Fruit fly (Drosophila melanogaster) whole organism, embryonic: Measurements from ENCODE around the gene Nubp1.

Experiments
- ATbp ChIP-seq: fragments of 200-800 bp; sonication (Bioruptor generic); optimal IDR thresholded peaks from 2 replicates; lab custom pipeline; 2017; ENCODE audit warnings: missing biosample characterization, mild to moderate bottlenecking, missing genetic modification characterization, missing genetic modification reagents
- Ada2b ChIP-seq: fragments of 200-800 bp; sonication (Bioruptor generic); IDR thresholded peaks from 2 replicates; pipeline ENCODE4 v1.3.6; 2022; ENCODE audit warnings: missing biosample characterization, missing genetic modification characterization
- CG10654 ChIP-seq: fragments of 200-800 bp; sonication (Bioruptor generic); optimal IDR thresholded peaks from 2 replicates; lab custom pipeline; 2016; ENCODE audit warnings: missing biosample characterization, missing genetic modification characterization
- CG11456 ChIP-seq: fragments of 200-800 bp; sonication (Bioruptor generic); IDR thresholded peaks from 3 replicates; pipeline ENCODE4 v1.3.6; 2022; ENCODE audit warnings: missing biosample characterization, missing genetic modification characterization
- CG14441 ChIP-seq: fragments of 200-800 bp; sonication (Bioruptor generic); IDR thresholded peaks from 2 replicates; pipeline ENCODE4 v1.3.6; 2022; ENCODE audit warnings: missing biosample characterization, missing genetic modification characterization
- CG15479 ChIP-seq: fragments of 200-800 bp; sonication (Bioruptor generic); optimal IDR thresholded peaks from 3 replicates; lab custom pipeline; 2019; ENCODE audit warnings: missing biosample characterization, mild to moderate bottlenecking, missing genetic modification characterization, moderate library complexity
- CG15601 ChIP-seq: fragments of 200-800 bp; sonication (Bioruptor generic); optimal IDR thresholded peaks from 3 replicates; lab custom pipeline; 2019; ENCODE audit warnings: missing biosample characterization, mild to moderate bottlenecking, missing genetic modification characterization, moderate library complexity
- CG2202 ChIP-seq: fragments of 200-800 bp; sonication (Bioruptor generic); optimal IDR thresholded peaks from 2 replicates; lab custom pipeline; 2018; ENCODE audit warnings: missing biosample characterization, mild to moderate bottlenecking, missing genetic modification characterization
- CG2712 ChIP-seq: fragments of 200-800 bp; optimal IDR thresholded peaks from 3 replicates; lab custom pipeline; 2019; ENCODE audit warnings: missing biosample characterization, mild to moderate bottlenecking, missing genetic modification characterization, moderate library complexity
- CG31441 ChIP-seq: fragments of 200-800 bp; sonication (Bioruptor generic); IDR thresholded peaks from 2 replicates; pipeline ENCODE4 v1.3.6; 2022; ENCODE audit warnings: missing biosample characterization, missing genetic modification characterization
- CG3163 ChIP-seq: fragments of 200-800 bp; sonication (Bioruptor generic); optimal IDR thresholded peaks from 3 replicates; lab custom pipeline; 2016; ENCODE audit warnings: missing biosample characterization, missing genetic modification characterization
- CG32772 ChIP-seq: fragments of 200-800 bp; sonication (Bioruptor generic); IDR thresholded peaks from 2 replicates; pipeline ENCODE4 v1.3.6; 2022; ENCODE audit warnings: missing biosample characterization, missing genetic modification characterization
- CG33213 ChIP-seq: fragments of 200-800 bp; sonication (Bioruptor generic); optimal IDR thresholded peaks from 3 replicates; lab custom pipeline; 2016; ENCODE audit warnings: missing biosample characterization, missing genetic modification characterization
- CG3726 ChIP-seq: fragments of 200-800 bp; sonication (Bioruptor generic); IDR thresholded peaks from 3 replicates; pipeline ENCODE4, ENCODE4 v1.3.6; 2022; ENCODE audit warnings: missing biosample characterization, missing genetic modification characterization
- CG3838 ChIP-seq: fragments of 200-800 bp; sonication (Bioruptor generic); optimal IDR thresholded peaks from 3 replicates; lab custom pipeline; 2016; ENCODE audit warnings: missing biosample characterization, missing genetic modification characterization
- CG6791 ChIP-seq: fragments of 200-800 bp; sonication (Bioruptor generic); IDR thresholded peaks from 3 replicates; pipeline ENCODE4 v1.3.6; 2022; ENCODE audit warnings: missing biosample characterization, missing genetic modification characterization; ENCODE audit not compliant: partially characterized antibody
- CG8089 ChIP-seq: fragments of 200-800 bp; sonication (Bioruptor generic); optimal IDR thresholded peaks from 3 replicates; lab custom pipeline; 2016; ENCODE audit warnings: missing biosample characterization, missing genetic modification characterization
- CG8478 ChIP-seq: fragments of >200 bp; optimal IDR thresholded peaks from 2 replicates; lab custom pipeline; 2018
- CG9437 ChIP-seq: fragments of 200-800 bp; sonication (Bioruptor generic); optimal IDR thresholded peaks from 2 replicates; lab custom pipeline; 2018; ENCODE audit warnings: missing biosample characterization, mild to moderate bottlenecking, missing genetic modification characterization
- CG9817 ChIP-seq: fragments of 200-800 bp; sonication (Bioruptor generic); optimal IDR thresholded peaks from 2 replicates; lab custom pipeline; 2018; ENCODE audit warnings: missing biosample characterization, mild to moderate bottlenecking, missing genetic modification characterization, moderate library complexity
- Dad ChIP-seq: fragments of 200-800 bp; sonication (Bioruptor generic); optimal IDR thresholded peaks from 3 replicates; lab custom pipeline; 2016; ENCODE audit warnings: missing biosample characterization, missing genetic modification characterization
- Dek ChIP-seq: fragments of 200-800 bp; sonication (Bioruptor generic); optimal IDR thresholded peaks from 3 replicates; lab custom pipeline; 2019; ENCODE audit warnings: missing biosample characterization, mild to moderate bottlenecking, missing genetic modification characterization, moderate library complexity
- Dfd ChIP-seq, 2 experiments: fragments of >200 bp; optimal IDR thresholded peaks; 2 replicates each; lab custom pipeline; 2017; ENCODE audit warnings: missing biosample characterization in 2 of 2, missing genetic modification characterization in 2 of 2
- Dll ChIP-seq: fragments of 200-800 bp; sonication (Bioruptor generic); IDR thresholded peaks from 4 replicates; pipeline ENCODE4 v1.3.6; 2022; ENCODE audit warnings: missing biosample characterization, missing genetic modification characterization; ENCODE audit not compliant: partially characterized antibody
- Ets65A ChIP-seq: fragments of 200-800 bp; sonication (Bioruptor generic); peaks from one replicate; lab custom pipeline; 2016; ENCODE audit warnings: missing biosample characterization, missing genetic modification characterization
- HHEX ChIP-seq: fragments of 200-800 bp; sonication (Bioruptor generic); optimal IDR thresholded peaks from 3 replicates; lab custom pipeline; 2017; ENCODE audit warnings: missing biosample characterization, mild to moderate bottlenecking, missing genetic modification characterization, missing genetic modification reagents
- HLH54F ChIP-seq: fragments of 200-800 bp; sonication (Bioruptor generic); optimal IDR thresholded peaks from 3 replicates; lab custom pipeline; 2016; ENCODE audit warnings: missing biosample characterization, missing genetic modification characterization
- Hsf ChIP-seq: fragments of 200-800 bp; sonication (Bioruptor generic); optimal IDR thresholded peaks from 3 replicates; lab custom pipeline; 2016; ENCODE audit warnings: missing biosample characterization, missing genetic modification characterization
- Kr ChIP-seq: fragments of 200-800 bp; sonication (Bioruptor generic); optimal IDR thresholded peaks from 2 replicates; lab custom pipeline; 2017; ENCODE audit warnings: missing biosample characterization, mild to moderate bottlenecking, missing genetic modification characterization
- MESR4 ChIP-seq: fragments of 200-800 bp; sonication (Bioruptor generic); optimal IDR thresholded peaks from 2 replicates; lab custom pipeline; 2018; ENCODE audit warnings: missing biosample characterization, mild to moderate bottlenecking, missing genetic modification characterization, moderate library complexity
- NC2α ChIP-seq: fragments of 200-800 bp; sonication (Bioruptor generic); optimal IDR thresholded peaks from 2 replicates; lab custom pipeline; 2016; ENCODE audit warnings: missing biosample characterization, missing genetic modification characterization
- Vsx1 ChIP-seq: fragments of 200-800 bp; sonication (Bioruptor generic); optimal IDR thresholded peaks from 2 replicates; lab custom pipeline; 2017; ENCODE audit warnings: missing biosample characterization, mild to moderate bottlenecking, missing genetic modification characterization, missing genetic modification reagents
- bab2 ChIP-seq: fragments of 200-800 bp; sonication (Bioruptor generic); optimal IDR thresholded peaks from 2 replicates; lab custom pipeline; 2016; ENCODE audit warnings: missing biosample characterization, missing genetic modification characterization
- btn ChIP-seq: fragments of 200-800 bp; sonication (Bioruptor generic); optimal IDR thresholded peaks from 2 replicates; lab custom pipeline; 2016; ENCODE audit warnings: missing biosample characterization, missing genetic modification characterization
- dm ChIP-seq: fragments of 200-800 bp; sonication (Bioruptor generic); optimal IDR thresholded peaks from 3 replicates; lab custom pipeline; 2016; ENCODE audit warnings: missing biosample characterization, missing genetic modification characterization
- ewg ChIP-seq: fragments of 200-800 bp; sonication (Bioruptor generic); optimal IDR thresholded peaks from 3 replicates; lab custom pipeline; 2017; ENCODE audit warnings: mild to moderate bottlenecking, missing biosample characterization, missing genetic modification reagents, missing genetic modification characterization
- fu2 ChIP-seq: fragments of 200-800 bp; sonication (Bioruptor generic); optimal IDR thresholded peaks from 2 replicates; lab custom pipeline; 2016; ENCODE audit warnings: missing biosample characterization, missing genetic modification characterization
- ind ChIP-seq: fragments of 200-800 bp; sonication (Bioruptor generic); optimal IDR thresholded peaks from 3 replicates; lab custom pipeline; 2016; ENCODE audit warnings: missing biosample characterization, missing genetic modification characterization
- kah ChIP-seq: fragments of 200-800 bp; sonication (Bioruptor generic); optimal IDR thresholded peaks from 2 replicates; lab custom pipeline; 2018; ENCODE audit warnings: missing biosample characterization, mild to moderate bottlenecking, missing genetic modification characterization
- ken ChIP-seq: fragments of 200-800 bp; sonication (Bioruptor generic); IDR thresholded peaks from 3 replicates; pipeline ENCODE4 v1.3.6; 2022; ENCODE audit warnings: missing biosample characterization, missing genetic modification characterization
- lbe ChIP-seq: fragments of 200-800 bp; sonication (Bioruptor generic); optimal IDR thresholded peaks from 2 replicates; lab custom pipeline; 2016; ENCODE audit warnings: missing biosample characterization, mild to moderate bottlenecking, missing genetic modification characterization
- mam ChIP-seq: fragments of 200-800 bp; sonication (Bioruptor generic); optimal IDR thresholded peaks from 3 replicates; lab custom pipeline; 2016; ENCODE audit warnings: missing biosample characterization, missing genetic modification characterization
- nau ChIP-seq: fragments of 200-800 bp; sonication (Bioruptor generic); optimal IDR thresholded peaks from 3 replicates; lab custom pipeline; 2017; ENCODE audit warnings: missing biosample characterization, mild to moderate bottlenecking, missing genetic modification characterization, missing genetic modification reagents
- otp ChIP-seq: fragments of 200-800 bp; sonication (Bioruptor generic); IDR thresholded peaks from 3 replicates; pipeline ENCODE4, ENCODE4 v1.3.6; 2022; ENCODE audit warnings: missing biosample characterization, missing genetic modification characterization
- pan ChIP-seq, 4 experiments: fragments of >200 bp in 3 of 4; fragments of 200-800 bp in 1 of 4; sonication (Bioruptor generic) in 1 of 4; optimal IDR thresholded peaks in 3 of 4; IDR thresholded peaks in 1 of 4; 2 replicates each; pipeline versions ENCODE4 v1.3.6 to Lab custom; 2017 to 2022; ENCODE audit warnings: missing biosample characterization in 2 of 4, missing genetic modification characterization in 2 of 4, mixed read lengths in 1 of 4
- peb ChIP-seq: fragments of 200-800 bp; sonication (Bioruptor generic); IDR thresholded peaks from 2 replicates; pipeline ENCODE4 v1.3.6; 2022; ENCODE audit warnings: missing biosample characterization, missing genetic modification characterization
- sc ChIP-seq, 3 experiments: fragments of >200 bp in 2 of 3; fragments of 200-800 bp in 1 of 3; sonication (Bioruptor generic) in 1 of 3; optimal IDR thresholded peaks; 2 replicates in 2 of 3; 3 replicates in 1 of 3; lab custom pipeline; 2017; ENCODE audit warnings: mild to moderate bottlenecking in 1 of 3, missing biosample characterization in 1 of 3, missing genetic modification characterization in 1 of 3, missing genetic modification reagents in 1 of 3
- sens ChIP-seq: fragments of 200-800 bp; sonication (Bioruptor generic); peaks from one replicate; lab custom pipeline; 2016; ENCODE audit warnings: missing biosample characterization, missing genetic modification characterization
- slou ChIP-seq: fragments of 200-800 bp; sonication (Bioruptor generic); optimal IDR thresholded peaks from 3 replicates; lab custom pipeline; 2016; ENCODE audit warnings: missing biosample characterization, missing genetic modification characterization
- unc-4 ChIP-seq: fragments of 200-800 bp; sonication (Bioruptor generic); IDR thresholded peaks from 2 replicates; pipeline ENCODE4 v1.3.6; 2022; ENCODE audit warnings: missing biosample characterization, missing genetic modification characterization; ENCODE audit not compliant: partially characterized antibody
- zen2 ChIP-seq: fragments of 200-800 bp; sonication (Bioruptor generic); IDR thresholded peaks from 3 replicates; pipeline ENCODE4 v1.3.6; 2022; ENCODE audit warnings: missing biosample characterization, missing genetic modification characterization; ENCODE audit not compliant: partially characterized antibody

Nubp1 gene

dm6 chr2L:16713929-16714328 is 18.4 kb upstream of the Nubp1 start (continued):
- TF ChIP-seq CG3838 (no peak), CG33213 (no peak), sc (optimal IDR thresholded peaks at IDR 0.05; lab: Kevin White, UChicago) (no peak), sc (GFP tag; optimal IDR thresholded peaks at IDR 0.05; lab: Kevin White, UChicago) (no peak), CG32772 (GFP tag; lab: Robert Waterston, UW) (no peak), btn (GFP tag; lab: Kevin White, UChicago) (no peak), Dad (GFP tag; lab: Kevin White, UChicago) (no peak), CG9437 (GFP tag; lab: Kevin White, UChicago) (no peak), CG15479 (GFP tag; lab: Kevin White, UChicago) (no peak), nau (GFP tag; lab: Kevin White, UChicago) (no peak), CG15601 (peak; percentile 46), ken (GFP tag; lab: Robert Waterston, UW) (0 out of 3 replicates have a peak, but pooled peaks have one; percentile 7), CG8089 (no peak), ATbp (GFP tag; lab: Kevin White, UChicago) (peak; percentile 21), Ets65A (GFP tag; lab: Kevin White, UChicago) (no peak), slou (GFP tag; lab: Kevin White, UChicago) (no peak), CG9817 (no peak), NC2α (GFP tag; lab: Kevin White, UChicago) (no peak), CG3726 (GFP tag; lab: Robert Waterston, UW) (no peak), HHEX (no peak), Vsx1 (GFP tag; lab: Kevin White, UChicago) (no peak), ind (GFP tag; lab: Kevin White, UChicago) (no peak), Ada2b (GFP tag; lab: Robert Waterston, UW) (no peak), sens (GFP tag; lab: Kevin White, UChicago) (peak; percentile 70), HLH54F (no peak), kah (no peak), pan (optimal IDR thresholded peaks at IDR 0.05; lab: Kevin White, UChicago) (no peak), pan (GFP tag; optimal IDR thresholded peaks at IDR 0.05 in 1 of 2, IDR thresholded peaks at IDR 0.05 in 1 of 2) (no peak), CG31441 (GFP tag; lab: Robert Waterston, UW) (no peak), CG8478 (lab: Kevin White, UChicago) (no peak), Dek (tag; lab: Kevin White, UChicago) (no peak), CG3163 (GFP tag; lab: Kevin White, UChicago) (no peak), CG2712 (tag; lab: Kevin White, UChicago) (no peak), Hsf (GFP tag; lab: Kevin White, UChicago) (no peak), CG11456 (GFP tag; lab: Robert Waterston, UW) (no peak), peb (GFP tag; lab: Robert Waterston, UW) (no peak), Dfd (GFP tag; optimal IDR thresholded peaks at IDR 0.05; lab: Kevin White, UChicago) (no peak), MESR4 (GFP tag; lab: Kevin White, UChicago) (no peak), otp (GFP tag; lab: Robert Waterston, UW) (no peak), unc-4 (GFP tag; lab: Robert Waterston, UW) (no peak), bab2 (GFP tag; lab: Kevin White, UChicago) (no peak), Kr (GFP tag; lab: Kevin White, UChicago) (peak; percentile 3), CG6791 (GFP tag; lab: Robert Waterston, UW) (no peak), fu2 (GFP tag; lab: Kevin White, UChicago) (no peak), lbe (GFP tag; lab: Kevin White, UChicago) (no peak), CG10654 (no peak), dm (GFP tag; lab: Kevin White, UChicago) (no peak), ewg (no peak), CG2202 (tag; lab: Kevin White, UChicago) (peak; percentile 43), zen2 (GFP tag; lab: Robert Waterston, UW) (no peak), CG14441 (GFP tag; lab: Robert Waterston, UW) (no peak), mam (GFP tag; lab: Kevin White, UChicago) (no peak), Dll (GFP tag; lab: Robert Waterston, UW) (no peak)
